Fruit fly (Drosophila melanogaster): ENCODE measurements around the gene Abp1.

Abp1 gene

DNA sequence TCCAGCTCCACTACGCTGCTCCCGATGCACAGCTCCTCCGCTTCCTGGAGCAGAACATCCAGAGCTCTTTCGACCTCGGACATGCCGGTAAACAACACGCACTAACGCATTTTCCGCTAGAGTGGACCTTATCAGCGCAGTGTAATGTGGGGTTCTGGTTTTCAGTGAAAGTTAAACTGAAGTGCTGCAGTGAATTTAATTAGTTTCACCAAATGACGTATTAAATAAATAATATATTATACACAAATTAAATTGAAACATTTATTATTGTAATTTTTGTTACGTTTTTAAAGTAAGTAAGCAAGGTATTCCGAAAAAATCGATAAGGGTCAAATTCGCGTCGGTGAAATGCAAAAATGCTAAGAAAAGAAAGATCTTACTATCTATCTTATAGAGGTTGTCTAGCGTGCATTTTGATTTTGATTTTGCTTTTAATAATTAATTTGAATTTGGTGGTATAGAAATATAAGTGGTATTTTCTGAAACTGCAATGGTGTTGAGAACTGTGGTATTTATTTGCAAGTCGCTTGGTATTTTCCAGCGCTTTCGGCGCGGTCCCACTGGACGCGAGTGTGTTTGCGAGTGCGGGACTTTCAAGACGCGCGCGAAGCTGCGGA lies 35.8 kb downstream of the Abp1 start, which contains the start of the genes JMJD7 and CG10738 (continued):
- TF ChIP-seq CG18011 (GFP tag; optimal IDR thresholded peaks at IDR 0.05), result no peak
- peak; percentile 22 for TF ChIP-seq Sin3A (optimal IDR thresholded peaks at IDR 0.05)
- TF ChIP-seq vfl (GFP tag; optimal IDR thresholded peaks at IDR 0.05), result no peak
- peak; percentile 36; the same call in 1 of the 2 replicates for TF ChIP-seq seq (GFP tag; IDR thresholded peaks at IDR 0.05)
- TF ChIP-seq MESR4 (GFP tag; optimal IDR thresholded peaks at IDR 0.05), result peak; percentile 15
- no peak for TF ChIP-seq CG4404 (GFP tag; IDR thresholded peaks at IDR 0.05)
- TF ChIP-seq dpn (GFP tag; optimal IDR thresholded peaks at IDR 0.05), result peak in 1 of 2 experiments; percentile 15
- TF ChIP-seq CG30403 (GFP tag; optimal IDR thresholded peaks at IDR 0.05), result peak; percentile 55
- peak; percentile 45 for TF ChIP-seq CG2120 (GFP tag; optimal IDR thresholded peaks at IDR 0.05)
- TF ChIP-seq CG11560 (tag; IDR thresholded peaks at IDR 0.05), result no peak
- TF ChIP-seq Atf3 (GFP tag; optimal IDR thresholded peaks at IDR 0.05), result no peak
- no peak for TF ChIP-seq pita (GFP tag; optimal IDR thresholded peaks at IDR 0.05)
- no peak for TF ChIP-seq sd (tag; optimal IDR thresholded peaks at IDR 0.05)
- TF ChIP-seq CG10267 (tag; optimal IDR thresholded peaks at IDR 0.05), result peak; percentile 72
- peak; percentile 74 for TF ChIP-seq tup (GFP tag; optimal IDR thresholded peaks at IDR 0.05)
- TF ChIP-seq pros (GFP tag; optimal IDR thresholded peaks at IDR 0.05), result no peak
- TF ChIP-seq unpg (GFP tag; optimal IDR thresholded peaks at IDR 0.05), result peak; percentile 26
- TF ChIP-seq fd3F (GFP tag; optimal IDR thresholded peaks at IDR 0.05), result no peak
- TF ChIP-seq sens (GFP tag), result peak; percentile 66
- TF ChIP-seq slou (GFP tag; optimal IDR thresholded peaks at IDR 0.05), result peak; percentile 2
- peak; percentile 27 for TF ChIP-seq mirr (GFP tag; optimal IDR thresholded peaks at IDR 0.05)
- no peak for TF ChIP-seq sc (optimal IDR thresholded peaks at IDR 0.05)
- TF ChIP-seq sc (GFP tag; optimal IDR thresholded peaks at IDR 0.05), result no peak
- TF ChIP-seq Med (GFP tag), result peak; percentile 80
- no peak for TF ChIP-seq slp2 (GFP tag; optimal IDR thresholded peaks at IDR 0.05)
- no peak for TF ChIP-seq CG7271 (tag; optimal IDR thresholded peaks at IDR 0.05)
- TF ChIP-seq tna (GFP tag; IDR thresholded peaks at IDR 0.05; ENCODE audit: partially characterized antibody), result no peak
- TF ChIP-seq Gsc (GFP tag; IDR thresholded peaks at IDR 0.05), result no peak
- TF ChIP-seq ttk (GFP tag; IDR thresholded peaks at IDR 0.05), result no peak; the same call in 1 of the 2 replicates
- peak; percentile 33 for TF ChIP-seq stwl (tag; optimal IDR thresholded peaks at IDR 0.05)
- TF ChIP-seq CG8290 (GFP tag; optimal IDR thresholded peaks at IDR 0.05), result no peak
- TF ChIP-seq CG8290 (tag; optimal IDR thresholded peaks at IDR 0.05), result no peak
- peak; percentile 20 for TF ChIP-seq CoRest (tag; optimal IDR thresholded peaks at IDR 0.05)
- TF ChIP-seq trem (tag; optimal IDR thresholded peaks at IDR 0.05), result no peak
- TF ChIP-seq CG11093 (GFP tag; IDR thresholded peaks at IDR 0.05), result peak; percentile 42; the same call in 2 of the 3 replicates
- TF ChIP-seq nmo (GFP tag; optimal IDR thresholded peaks at IDR 0.05), result peak; percentile 39
- TF ChIP-seq Dad (GFP tag; optimal IDR thresholded peaks at IDR 0.05), result no peak
- no peak for TF ChIP-seq CG10565 (GFP tag; optimal IDR thresholded peaks at IDR 0.05)
- TF ChIP-seq Bteb2 (GFP tag; optimal IDR thresholded peaks at IDR 0.05), result no peak
- no peak for TF ChIP-seq CG34224 (GFP tag; IDR thresholded peaks at IDR 0.05; ENCODE audit: partially characterized antibody)
- TF ChIP-seq NfI (GFP tag; optimal IDR thresholded peaks at IDR 0.05), result peak; percentile 37
- TF ChIP-seq CG12744 (GFP tag; optimal IDR thresholded peaks at IDR 0.05), result no peak
- TF ChIP-seq Jarid2 (GFP tag; optimal IDR thresholded peaks at IDR 0.05), result no peak
- TF ChIP-seq CG8478 (optimal IDR thresholded peaks at IDR 0.05), result no peak
- TF ChIP-seq Sry-δ (GFP tag; optimal IDR thresholded peaks at IDR 0.05), result peak; percentile 2
- TF ChIP-seq dan (GFP tag; IDR thresholded peaks at IDR 0.05), result no peak
- no peak for TF ChIP-seq btn (GFP tag; optimal IDR thresholded peaks at IDR 0.05)
- TF ChIP-seq nau (GFP tag; optimal IDR thresholded peaks at IDR 0.05), result no peak
- TF ChIP-seq jigr1 (GFP tag; IDR thresholded peaks at IDR 0.05), result no peak
- TF ChIP-seq her (GFP tag; optimal IDR thresholded peaks at IDR 0.05), result no peak
- TF ChIP-seq CG30431 (GFP tag; optimal IDR thresholded peaks at IDR 0.05), result no peak
- TF ChIP-seq CG17359 (tag; optimal IDR thresholded peaks at IDR 0.05), result peak; percentile 56

Data from whole organism, embryonic.